Worm (Caenorhabditis elegans) whole organism, late embryonic: ENCODE results near the gene R160.13.
A peak's percentile ranks its signal among the peaks of the same experiment; 100 is the strongest.

ENCODE experiments used
- K02D7.2 ChIP-seq: sonication (generic microtip); optimal IDR thresholded peaks from 2 replicates; lab custom pipeline; 2017; ENCODE audit warnings: mild to moderate bottlenecking, missing genetic modification characterization, missing compliant biosample characterization
- K09A11.1 ChIP-seq: sonication (generic microtip); optimal IDR thresholded peaks from 2 replicates; lab custom pipeline; 2017; ENCODE audit warnings: antibody characterized with exemption, mild to moderate bottlenecking, missing genetic modification characterization, missing compliant biosample characterization; ENCODE audit not compliant: insufficient read depth
- T23F11.4 ChIP-seq: fragments of 200-800 bp; sonication (Bioruptor generic); optimal IDR thresholded peaks from 2 replicates; lab custom pipeline; 2018; ENCODE audit warnings: mild to moderate bottlenecking, missing genetic modification characterization, missing compliant biosample characterization
- Y22D7AL.16 ChIP-seq: sonication (generic microtip); optimal IDR thresholded peaks from 2 replicates; lab custom pipeline; 2016; ENCODE audit warnings: missing genetic modification characterization, missing compliant biosample characterization
- ahr-1 ChIP-seq: sonication (generic microtip); optimal IDR thresholded peaks from 2 replicates; lab custom pipeline; 2016; ENCODE audit warnings: missing genetic modification characterization, missing compliant biosample characterization
- ama-1 ChIP-seq: fragments of 150-350 bp; optimal IDR thresholded peaks from 2 replicates; lab custom pipeline; 2014
- ceh-22 ChIP-seq: sonication (generic microtip); optimal IDR thresholded peaks from 2 replicates; lab custom pipeline; 2017; ENCODE audit warnings: missing biosample characterization, missing genetic modification characterization
- ceh-30 ChIP-seq: fragments of 150-350 bp; optimal IDR thresholded peaks from 2 replicates; lab custom pipeline; 2014; ENCODE audit warnings: missing biosample characterization, missing genetic modification characterization
- ceh-31 ChIP-seq: sonication (generic microtip); optimal IDR thresholded peaks from 2 replicates; lab custom pipeline; 2016; ENCODE audit warnings: missing genetic modification characterization, missing compliant biosample characterization
- che-1 ChIP-seq: sonication (generic microtip); optimal IDR thresholded peaks from 2 replicates; lab custom pipeline; 2016; ENCODE audit warnings: mild to moderate bottlenecking, missing genetic modification characterization, missing compliant biosample characterization
- dmd-4 ChIP-seq: sonication (generic microtip); optimal IDR thresholded peaks from 2 replicates; lab custom pipeline; 2016; ENCODE audit warnings: borderline replicate concordance, missing genetic modification characterization, missing compliant biosample characterization
- dve-1 ChIP-seq: sonication (generic microtip); optimal IDR thresholded peaks from 2 replicates; lab custom pipeline; 2017; ENCODE audit warnings: antibody characterized with exemption, mild to moderate bottlenecking, missing genetic modification characterization, missing compliant biosample characterization
- elt-4 ChIP-seq: sonication (generic microtip); optimal IDR thresholded peaks from 2 replicates; lab custom pipeline; 2016; ENCODE audit warnings: missing genetic modification characterization, missing compliant biosample characterization
- ets-4 ChIP-seq: sonication (generic microtip); optimal IDR thresholded peaks from 2 replicates; lab custom pipeline; 2016; ENCODE audit warnings: missing genetic modification characterization, missing compliant biosample characterization
- eyg-1 ChIP-seq: sonication (generic microtip); optimal IDR thresholded peaks from 2 replicates; lab custom pipeline; 2016; ENCODE audit warnings: missing genotype, missing genetic modification characterization, missing compliant biosample characterization
- fax-1 ChIP-seq: sonication (generic microtip); optimal IDR thresholded peaks from 2 replicates; lab custom pipeline; 2016; ENCODE audit warnings: missing genotype, missing genetic modification characterization, missing compliant biosample characterization
- fkh-10 ChIP-seq: fragments of 150-350 bp; optimal IDR thresholded peaks from 2 replicates; lab custom pipeline; 2014; ENCODE audit warnings: missing biosample characterization, missing genetic modification reagents, missing genetic modification characterization
- hlh-15 ChIP-seq: sonication (generic microtip); optimal IDR thresholded peaks from 2 replicates; lab custom pipeline; 2016; ENCODE audit warnings: missing genetic modification characterization, missing compliant biosample characterization
- hlh-30 ChIP-seq: sonication (generic microtip); optimal IDR thresholded peaks from 2 replicates; lab custom pipeline; 2017; ENCODE audit warnings: antibody characterized with exemption, missing genetic modification characterization, missing compliant biosample characterization; ENCODE audit not compliant: insufficient read depth
- hlh-6 ChIP-seq: sonication (generic microtip); optimal IDR thresholded peaks from 2 replicates; lab custom pipeline; 2016; ENCODE audit warnings: missing genotype, missing genetic modification characterization, missing compliant biosample characterization
- lim-6 ChIP-seq: sonication (generic microtip); optimal IDR thresholded peaks from 2 replicates; lab custom pipeline; 2016; ENCODE audit warnings: missing genetic modification characterization, missing compliant biosample characterization
- lin-11 ChIP-seq: fragments of 200-800 bp; sonication (Bioruptor generic); optimal IDR thresholded peaks from 2 replicates; lab custom pipeline; 2018; ENCODE audit warnings: mild to moderate bottlenecking, missing genetic modification characterization, missing compliant biosample characterization
- madf-2 ChIP-seq: sonication (generic microtip); optimal IDR thresholded peaks from 2 replicates; lab custom pipeline; 2017; ENCODE audit warnings: missing genetic modification characterization, missing compliant biosample characterization
- mec-3 ChIP-seq: sonication (generic microtip); optimal IDR thresholded peaks from 2 replicates; lab custom pipeline; 2016; ENCODE audit warnings: borderline replicate concordance, missing genetic modification characterization, missing compliant biosample characterization
- nfya-1 ChIP-seq: sonication (generic microtip); optimal IDR thresholded peaks from 2 replicates; lab custom pipeline; 2017; ENCODE audit warnings: missing genetic modification characterization, mild to moderate bottlenecking, missing compliant biosample characterization, antibody characterized with exemption, moderate library complexity
- nhr-11 ChIP-seq: fragments of 150-350 bp; optimal IDR thresholded peaks from 2 replicates; lab custom pipeline; 2014; ENCODE audit warnings: missing biosample characterization, missing genetic modification characterization
- nhr-232 ChIP-seq: sonication (generic microtip); optimal IDR thresholded peaks from 2 replicates; lab custom pipeline; 2016; ENCODE audit warnings: missing genetic modification characterization, missing compliant biosample characterization
- pag-3 ChIP-seq: sonication (generic microtip); optimal IDR thresholded peaks from 2 replicates; lab custom pipeline; 2016; ENCODE audit warnings: missing compliant biosample characterization, missing genetic modification characterization, borderline replicate concordance
- pat-9 ChIP-seq: fragments of 200-800 bp; sonication (Bioruptor generic); optimal IDR thresholded peaks from 2 replicates; lab custom pipeline; 2018; ENCODE audit warnings: mild to moderate bottlenecking, missing genetic modification characterization, moderate library complexity, missing compliant biosample characterization
- pax-1 ChIP-seq: fragments of 150-350 bp; optimal IDR thresholded peaks from 2 replicates; lab custom pipeline; 2014; ENCODE audit warnings: missing biosample characterization, missing genetic modification characterization
- pha-2 ChIP-seq: sonication (generic microtip); optimal IDR thresholded peaks from 2 replicates; lab custom pipeline; 2017; ENCODE audit warnings: mild to moderate bottlenecking, missing genetic modification characterization, missing compliant biosample characterization
- pha-4 ChIP-seq: fragments of 150-350 bp; optimal IDR thresholded peaks from 2 replicates; lab custom pipeline; 2018; ENCODE audit warnings: missing biosample characterization, missing genetic modification reagents, missing genetic modification characterization
- pros-1 ChIP-seq: fragments of 150-350 bp; optimal IDR thresholded peaks from 2 replicates; lab custom pipeline; 2014; ENCODE audit warnings: missing biosample characterization, missing genetic modification reagents, missing genetic modification characterization
- ref-2 ChIP-seq: sonication (generic microtip); optimal IDR thresholded peaks from 2 replicates; lab custom pipeline; 2016; ENCODE audit warnings: missing genetic modification characterization, missing compliant biosample characterization
- sox-2 ChIP-seq: fragments of 200-800 bp; sonication (Bioruptor generic); IDR thresholded peaks from 2 replicates; pipeline ENCODE4 v1.3.6; 2022; ENCODE audit warnings: missing genetic modification reagents, missing genetic modification characterization, missing compliant biosample characterization
- sox-4 ChIP-seq: sonication (generic microtip); optimal IDR thresholded peaks from 2 replicates; lab custom pipeline; 2017; ENCODE audit warnings: mild to moderate bottlenecking, missing genetic modification characterization, inconsistent platforms, missing compliant biosample characterization
- syd-9 ChIP-seq: sonication (generic microtip); optimal IDR thresholded peaks from 2 replicates; lab custom pipeline; 2016; ENCODE audit warnings: mild to moderate bottlenecking, missing genetic modification characterization, moderate library complexity, missing compliant biosample characterization
- tbx-2 ChIP-seq: sonication (generic microtip); optimal IDR thresholded peaks from 2 replicates; lab custom pipeline; 2016; ENCODE audit warnings: missing genetic modification characterization, missing compliant biosample characterization
- tbx-7 ChIP-seq: sonication (generic microtip); optimal IDR thresholded peaks from 2 replicates; lab custom pipeline; 2016; ENCODE audit warnings: missing genotype, missing genetic modification characterization, missing compliant biosample characterization
- unc-3 ChIP-seq, 2 experiments: fragments of 200-800 bp in 1 of 2; sonication (Bioruptor generic) in 1 of 2; sonication (generic microtip) in 1 of 2; conservative IDR thresholded peaks in 1 of 2; optimal IDR thresholded peaks in 1 of 2; 2 replicates each; pipeline versions ENCODE4 v1.3.6 to Lab custom; 2016 to 2022; ENCODE audit warnings: missing compliant biosample characterization in 2 of 2, missing genetic modification characterization in 2 of 2, missing genetic modification reagents in 1 of 2
- unc-55 ChIP-seq: sonication (generic microtip); optimal IDR thresholded peaks from 2 replicates; lab custom pipeline; 2017; ENCODE audit warnings: missing biosample characterization, missing genetic modification reagents, missing genetic modification characterization
- unc-86 ChIP-seq: sonication (generic microtip); optimal IDR thresholded peaks from 2 replicates; lab custom pipeline; 2016; ENCODE audit warnings: missing genetic modification characterization, missing compliant biosample characterization

R160.13 gene

ce11 chrX:4388834-4389409 is 17.6 kb upstream of the R160.13 start, which contains the start of gene dpy-23 (continued):
- TF ChIP-seq ahr-1 (tag; lab: Kevin White, UChicago), result no peak
- TF ChIP-seq dmd-4 (tag; lab: Kevin White, UChicago), result no peak
- TF ChIP-seq nhr-232 (tag; lab: Kevin White, UChicago), result no peak
- TF ChIP-seq pax-1, result peak; percentile 62
- TF ChIP-seq dve-1 (tag; lab: Kevin White, UChicago), result peak; percentile 82
- TF ChIP-seq syd-9 (tag; lab: Kevin White, UChicago), result peak; percentile 66
- no peak for TF ChIP-seq hlh-6
- peak; percentile 43 for TF ChIP-seq ceh-30 (tag; lab: Kevin White, UChicago)
- peak; percentile 51 for TF ChIP-seq ets-4 (tag; lab: Kevin White, UChicago)
- TF ChIP-seq ama-1 (lab: Kevin White, UChicago), result no peak
- TF ChIP-seq pha-4 (tag; lab: Kevin White, UChicago), result no peak
- peak; percentile 74 for TF ChIP-seq ref-2
- no peak for TF ChIP-seq lin-11 (tag; lab: Kevin White, UChicago)
- no peak for TF ChIP-seq lim-6 (tag; lab: Kevin White, UChicago)
- TF ChIP-seq sox-2 (GFP tag; lab: Robert Waterston, UW), result no peak
- no peak for TF ChIP-seq tbx-7
- TF ChIP-seq ceh-22 (tag; lab: Kevin White, UChicago), result no peak
- peak; percentile 93 for TF ChIP-seq hlh-30 (tag; lab: Kevin White, UChicago)
- no peak for TF ChIP-seq sox-4 (tag; lab: Kevin White, UChicago)
- no peak for TF ChIP-seq hlh-15
- peak; percentile 3 for TF ChIP-seq che-1 (tag; lab: Kevin White, UChicago)
- no peak for TF ChIP-seq Y22D7AL.16 (tag; lab: Kevin White, UChicago)
- no peak for TF ChIP-seq pha-2
- TF ChIP-seq nfya-1, result peak; percentile 97
- TF ChIP-seq unc-3 (GFP tag; conservative IDR thresholded peaks at IDR 0.05; lab: Robert Waterston, UW), result no peak
- peak; percentile 7 for TF ChIP-seq unc-3 (tag; optimal IDR thresholded peaks at IDR 0.05; lab: Kevin White, UChicago)
- peak; percentile 2 for TF ChIP-seq fax-1 (tag; lab: Kevin White, UChicago)
- TF ChIP-seq K02D7.2 (tag; lab: Kevin White, UChicago), result no peak
- TF ChIP-seq tbx-2 (tag; lab: Kevin White, UChicago), result peak; percentile 86
- TF ChIP-seq pat-9 (tag; lab: Kevin White, UChicago), result no peak
- no peak for TF ChIP-seq eyg-1 (tag; lab: Kevin White, UChicago)
- TF ChIP-seq nhr-11 (tag; lab: Kevin White, UChicago), result no peak
- no peak for TF ChIP-seq T23F11.4
- TF ChIP-seq unc-86, result peak; percentile 3
- TF ChIP-seq, all 69 proteins: peak for 29

ce11 chrX:4386493-4386892 is 15.2 kb upstream of the R160.13 start:
- TF ChIP-seq ets-4 (tag; lab: Kevin White, UChicago), result no peak
- TF ChIP-seq pax-1, result no peak

ce11 chrX:4383316-4383936 is 12.1 kb upstream of the R160.13 start, which contains the start of gene lst-2:
Gene lst-2 (minus strand): TSS chrX:4383366.
- no peak for TF ChIP-seq Y22D7AL.16 (tag; lab: Kevin White, UChicago)
- no peak for TF ChIP-seq madf-2 (tag; lab: Kevin White, UChicago)
- TF ChIP-seq K09A11.1 (tag; lab: Kevin White, UChicago), result no peak
- no peak for TF ChIP-seq eyg-1 (tag; lab: Kevin White, UChicago)
- no peak for TF ChIP-seq pax-1
- TF ChIP-seq pag-3 (tag; lab: Kevin White, UChicago), result no peak
- TF ChIP-seq tbx-2 (tag; lab: Kevin White, UChicago), result no peak
- no peak for TF ChIP-seq fkh-10 (GFP tag; lab: Kevin White, UChicago)
- TF ChIP-seq fax-1 (tag; lab: Kevin White, UChicago), result no peak
- no peak for TF ChIP-seq ceh-31 (tag; lab: Kevin White, UChicago)
- no peak for TF ChIP-seq hlh-15
- TF ChIP-seq elt-4 (tag; lab: Kevin White, UChicago), result no peak
- no peak for TF ChIP-seq pros-1 (tag; lab: Kevin White, UChicago)
- no peak for TF ChIP-seq nhr-11 (tag; lab: Kevin White, UChicago)
- no peak for TF ChIP-seq mec-3 (tag; lab: Kevin White, UChicago)
- TF ChIP-seq unc-55, result no peak
